Fruit fly (Drosophila melanogaster): Measurements from ENCODE around the gene FoxK.
A peak's percentile ranks its signal among the peaks of the same experiment; 100 is the strongest.

FoxK gene

dm6 chr3L:11164899-11165298 is 44.3 kb upstream of the FoxK start, which contains the start of gene Alg10 (continued):
- TF ChIP-seq hbn (GFP tag; IDR thresholded peaks at IDR 0.05; ENCODE audit: partially characterized antibody) = no peak
- TF ChIP-seq CG10366 (GFP tag; IDR thresholded peaks at IDR 0.05) = no peak
- no peak for TF ChIP-seq Bgb (GFP tag; IDR thresholded peaks at IDR 0.05; ENCODE audit: partially characterized antibody)
- no peak for TF ChIP-seq Lim3 (GFP tag; IDR thresholded peaks at IDR 0.05)
- TF ChIP-seq crp (GFP tag; optimal IDR thresholded peaks at IDR 0.05) = peak in 1 of 2 experiments; percentile 51
- no peak for TF ChIP-seq Spps (tag; optimal IDR thresholded peaks at IDR 0.05)
- no peak for TF ChIP-seq CG1602 (GFP tag; optimal IDR thresholded peaks at IDR 0.05)
- no peak for TF ChIP-seq CG32772 (GFP tag; IDR thresholded peaks at IDR 0.05)
- TF ChIP-seq CG3995 (GFP tag; optimal IDR thresholded peaks at IDR 0.05) = no peak
- TF ChIP-seq Elba2 (GFP tag; optimal IDR thresholded peaks at IDR 0.05) = peak; percentile 38
- no peak for TF ChIP-seq CG14667 (GFP tag; IDR thresholded peaks at IDR 0.05)
- no peak for TF ChIP-seq Dref (GFP tag; IDR thresholded peaks at IDR 0.05)
- TF ChIP-seq tll (GFP tag; optimal IDR thresholded peaks at IDR 0.05) = no peak
- TF ChIP-seq MBD-R2 (GFP tag; IDR thresholded peaks at IDR 0.05) = peak; percentile 69
- no peak for TF ChIP-seq Stat92E (GFP tag; optimal IDR thresholded peaks at IDR 0.05)
- peak; percentile 23 for TF ChIP-seq MESR4 (GFP tag; optimal IDR thresholded peaks at IDR 0.05)
- TF ChIP-seq CG30020 (tag; optimal IDR thresholded peaks at IDR 0.05) = no peak
- TF ChIP-seq NC2α (GFP tag; optimal IDR thresholded peaks at IDR 0.05) = no peak
- TF ChIP-seq CG34422 (GFP tag; IDR thresholded peaks at IDR 0.05) = no peak
- TF ChIP-seq tup (GFP tag; optimal IDR thresholded peaks at IDR 0.05) = no peak
- no peak for TF ChIP-seq vvl (GFP tag; IDR thresholded peaks at IDR 0.05)
- no peak for TF ChIP-seq ham (GFP tag; IDR thresholded peaks at IDR 0.05)
- TF ChIP-seq gce (GFP tag; IDR thresholded peaks at IDR 0.05) = no peak
- TF ChIP-seq pan (optimal IDR thresholded peaks at IDR 0.05) = no peak
- TF ChIP-seq pan (GFP tag; optimal IDR thresholded peaks at IDR 0.05 in 1 of 2, IDR thresholded peaks at IDR 0.05 in 1 of 2) = no peak
- no peak for TF ChIP-seq ash1 (GFP tag; optimal IDR thresholded peaks at IDR 0.05)
- peak; percentile 30; the same call in 1 of the 2 replicates for TF ChIP-seq E2f2 (GFP tag; IDR thresholded peaks at IDR 0.05)
- no peak for TF ChIP-seq HmgD (GFP tag; optimal IDR thresholded peaks at IDR 0.05)
- no peak for TF ChIP-seq Chrac-16 (GFP tag; optimal IDR thresholded peaks at IDR 0.05)
- no peak for TF ChIP-seq PHDP (tag; optimal IDR thresholded peaks at IDR 0.05)
- no peak for TF ChIP-seq CG8290 (GFP tag; optimal IDR thresholded peaks at IDR 0.05)
- TF ChIP-seq CG8290 (tag; optimal IDR thresholded peaks at IDR 0.05) = no peak
- no peak for TF ChIP-seq zen (tag; optimal IDR thresholded peaks at IDR 0.05)
- no peak for TF ChIP-seq dmrt11E (tag; optimal IDR thresholded peaks at IDR 0.05)
- TF ChIP-seq CG34224 (GFP tag; IDR thresholded peaks at IDR 0.05; ENCODE audit: partially characterized antibody) = no peak

- TF ChIP-seq CG17328 (GFP tag; IDR thresholded peaks at IDR 0.05) = 0 out of 2 replicates have a peak, but pooled peaks have one; percentile 36
- TF ChIP-seq tup (GFP tag; optimal IDR thresholded peaks at IDR 0.05) = no peak
- no peak for TF ChIP-seq Dref (GFP tag; IDR thresholded peaks at IDR 0.05)
- TF ChIP-seq lab (GFP tag; optimal IDR thresholded peaks at IDR 0.05) = no peak
- TF ChIP-seq Awh (GFP tag; IDR thresholded peaks at IDR 0.05) = peak; percentile 33; the same call in 1 of the 2 replicates
- TF ChIP-seq Ada2b (GFP tag; IDR thresholded peaks at IDR 0.05) = no peak
- TF ChIP-seq so (GFP tag; IDR thresholded peaks at IDR 0.05) = peak; percentile 54; the same call in 1 of the 3 replicates
- TF ChIP-seq CG11560 (tag; IDR thresholded peaks at IDR 0.05) = no peak; the same call in 2 of the 3 replicates
- TF ChIP-seq CG6791 (GFP tag; IDR thresholded peaks at IDR 0.05; ENCODE audit: partially characterized antibody) = no peak
- TF ChIP-seq bigmax (GFP tag; optimal IDR thresholded peaks at IDR 0.05) = no peak
- no peak for TF ChIP-seq ap (GFP tag; IDR thresholded peaks at IDR 0.05)
- TF ChIP-seq HLH3B (GFP tag; IDR thresholded peaks at IDR 0.05) = 0 out of 2 replicates have a peak, but pooled peaks have one; percentile 17
- TF ChIP-seq sna (GFP tag; IDR thresholded peaks at IDR 0.05; ENCODE audit: partially characterized antibody) = no peak
- TF ChIP-seq odd (GFP tag; optimal IDR thresholded peaks at IDR 0.05) = no peak
- no peak for TF ChIP-seq CG17361 (GFP tag; IDR thresholded peaks at IDR 0.05)
- 0 out of 2 replicates have a peak, but pooled peaks have one; percentile 13 for TF ChIP-seq klu (GFP tag; IDR thresholded peaks at IDR 0.05)
- TF ChIP-seq nerfin-2 (GFP tag; IDR thresholded peaks at IDR 0.05; ENCODE audit: partially characterized antibody) = no peak
- no peak for TF ChIP-seq da (GFP tag; optimal IDR thresholded peaks at IDR 0.05)
- TF ChIP-seq Drgx (GFP tag; IDR thresholded peaks at IDR 0.05) = peak; percentile 78
- TF ChIP-seq CG6689 (GFP tag; IDR thresholded peaks at IDR 0.05) = peak; percentile 35; the same call in 1 of the 2 replicates
Measured at dm6 chr3L:11155380-11155779, 34.8 kb upstream of the FoxK start.
